Fruit fly (Drosophila melanogaster) whole organism, embryonic: ENCODE results near the gene obst-F.

Experiments used
- Adf1 ChIP-seq: fragments of 200-800 bp; sonication (Bioruptor generic); IDR thresholded peaks from 2 replicates; pipeline ENCODE4 v1.3.6; 2022; ENCODE audit warnings: missing biosample characterization, missing genetic modification characterization
- Atf-2 ChIP-seq: fragments of 200-800 bp; sonication (Bioruptor generic); optimal IDR thresholded peaks from 2 replicates; lab custom pipeline; 2016; ENCODE audit warnings: missing biosample characterization, missing genetic modification characterization
- Atf6 ChIP-seq: fragments of 200-800 bp; sonication (Bioruptor generic); IDR thresholded peaks from 2 replicates; pipeline ENCODE4 v1.3.6; 2022; ENCODE audit warnings: missing biosample characterization, missing genetic modification characterization
- Awh ChIP-seq: fragments of 200-800 bp; sonication (Bioruptor generic); IDR thresholded peaks from 2 replicates; pipeline ENCODE4, ENCODE4 v1.3.6; 2022; ENCODE audit warnings: missing biosample characterization, missing genetic modification characterization
- CG10209 ChIP-seq: fragments of 200-800 bp; sonication (Bioruptor generic); optimal IDR thresholded peaks from 3 replicates; lab custom pipeline; 2017; ENCODE audit warnings: missing biosample characterization, mild to moderate bottlenecking, missing genetic modification characterization, missing genetic modification reagents
- CG11398 ChIP-seq: fragments of 200-800 bp; sonication (Bioruptor generic); optimal IDR thresholded peaks from 2 replicates; lab custom pipeline; 2016; ENCODE audit warnings: missing biosample characterization, missing genetic modification characterization
- CG11695 ChIP-seq: fragments of 200-800 bp; sonication (Bioruptor generic); IDR thresholded peaks from 3 replicates; pipeline ENCODE4 v1.3.6; 2022; ENCODE audit warnings: missing biosample characterization, missing genetic modification characterization
- CG12299 ChIP-seq: fragments of 200-800 bp; sonication (Bioruptor generic); optimal IDR thresholded peaks from 2 replicates; lab custom pipeline; 2018; ENCODE audit warnings: missing biosample characterization, mild to moderate bottlenecking, missing genetic modification characterization
- CG13287 ChIP-seq: fragments of 200-800 bp; sonication (Bioruptor generic); IDR thresholded peaks from 2 replicates; pipeline ENCODE4 v1.3.6; 2022; ENCODE audit warnings: missing biosample characterization, missing genetic modification characterization; ENCODE audit not compliant: partially characterized antibody
- CG13296 ChIP-seq: fragments of 200-800 bp; sonication (Bioruptor generic); optimal IDR thresholded peaks from 3 replicates; lab custom pipeline; 2018; ENCODE audit warnings: missing biosample characterization, mild to moderate bottlenecking, missing genetic modification characterization
- CG13424 ChIP-seq: fragments of 200-800 bp; sonication (Bioruptor generic); optimal IDR thresholded peaks from 2 replicates; lab custom pipeline; 2019; ENCODE audit warnings: missing biosample characterization, mild to moderate bottlenecking, missing genetic modification characterization, moderate library complexity
- CG13894 ChIP-seq: fragments of 200-800 bp; sonication (Bioruptor generic); optimal IDR thresholded peaks from 3 replicates; lab custom pipeline; 2018; ENCODE audit warnings: missing biosample characterization, mild to moderate bottlenecking, missing genetic modification characterization, moderate library complexity
- CG14710 ChIP-seq: fragments of 200-800 bp; sonication (Bioruptor generic); optimal IDR thresholded peaks from 3 replicates; lab custom pipeline; 2019; ENCODE audit warnings: missing biosample characterization, mild to moderate bottlenecking, missing genetic modification characterization, moderate library complexity
- CG15073 ChIP-seq: fragments of 200-800 bp; sonication (Bioruptor generic); optimal IDR thresholded peaks from 2 replicates; lab custom pipeline; 2016; ENCODE audit warnings: missing biosample characterization, missing genetic modification characterization
- CG16779 ChIP-seq: fragments of 200-800 bp; sonication (Bioruptor generic); IDR thresholded peaks from 2 replicates; pipeline ENCODE4 v1.3.6; 2022; ENCODE audit warnings: missing biosample characterization, missing genetic modification characterization
- CG31441 ChIP-seq: fragments of 200-800 bp; sonication (Bioruptor generic); IDR thresholded peaks from 2 replicates; pipeline ENCODE4 v1.3.6; 2022; ENCODE audit warnings: missing biosample characterization, missing genetic modification characterization
- CG3163 ChIP-seq: fragments of 200-800 bp; sonication (Bioruptor generic); optimal IDR thresholded peaks from 3 replicates; lab custom pipeline; 2016; ENCODE audit warnings: missing biosample characterization, missing genetic modification characterization
- CG4328 ChIP-seq: fragments of 200-800 bp; sonication (Bioruptor generic); optimal IDR thresholded peaks from 3 replicates; lab custom pipeline; 2017; ENCODE audit warnings: missing biosample characterization, missing genetic modification reagents, missing genetic modification characterization
- CG6683 ChIP-seq: fragments of 200-800 bp; sonication (Bioruptor generic); optimal IDR thresholded peaks from 2 replicates; lab custom pipeline; 2017; ENCODE audit warnings: missing biosample characterization, mild to moderate bottlenecking, missing genetic modification characterization, missing genetic modification reagents
- CG7839 ChIP-seq: fragments of 200-800 bp; sonication (Bioruptor generic); optimal IDR thresholded peaks from 3 replicates; lab custom pipeline; 2018; ENCODE audit warnings: missing biosample characterization, mild to moderate bottlenecking, missing genetic modification characterization, moderate library complexity
- CG8388 ChIP-seq: fragments of 200-800 bp; sonication (Bioruptor generic); optimal IDR thresholded peaks from 2 replicates; lab custom pipeline; 2019; ENCODE audit warnings: missing biosample characterization, mild to moderate bottlenecking, missing genetic modification characterization, moderate library complexity
- CHES-1-like ChIP-seq: fragments of 200-800 bp; sonication (Bioruptor generic); optimal IDR thresholded peaks from 2 replicates; lab custom pipeline; 2016; ENCODE audit warnings: missing biosample characterization, missing genetic modification characterization
- CkIIα-i1 ChIP-seq: fragments of 200-800 bp; sonication (Bioruptor generic); IDR thresholded peaks from 2 replicates; pipeline ENCODE4 v1.3.6; 2022; ENCODE audit warnings: missing biosample characterization, missing genetic modification characterization
- D19B ChIP-seq: fragments of 200-800 bp; sonication (Bioruptor generic); optimal IDR thresholded peaks from 2 replicates; lab custom pipeline; 2017; ENCODE audit warnings: missing biosample characterization, mild to moderate bottlenecking, missing genetic modification characterization
- Dek ChIP-seq: fragments of 200-800 bp; sonication (Bioruptor generic); optimal IDR thresholded peaks from 3 replicates; lab custom pipeline; 2019; ENCODE audit warnings: missing biosample characterization, mild to moderate bottlenecking, missing genetic modification characterization, moderate library complexity
- Dip2 ChIP-seq: fragments of 200-800 bp; sonication (Bioruptor generic); IDR thresholded peaks from 2 replicates; pipeline ENCODE4 v1.3.6; 2022; ENCODE audit warnings: missing biosample characterization, missing genetic modification characterization
- Fer2 ChIP-seq: fragments of 200-800 bp; sonication (Bioruptor generic); optimal IDR thresholded peaks from 2 replicates; lab custom pipeline; 2018; ENCODE audit warnings: missing biosample characterization, mild to moderate bottlenecking, missing genetic modification characterization, moderate library complexity
- Hmr ChIP-seq: fragments of 200-800 bp; sonication (Bioruptor generic); optimal IDR thresholded peaks from 3 replicates; lab custom pipeline; 2017; ENCODE audit warnings: mild to moderate bottlenecking, missing biosample characterization, missing genetic modification reagents, missing genetic modification characterization
- Hmx ChIP-seq: fragments of 200-800 bp; sonication (Bioruptor generic); optimal IDR thresholded peaks from 2 replicates; lab custom pipeline; 2016; ENCODE audit warnings: missing biosample characterization, missing genetic modification characterization
- Hr78 ChIP-seq, 2 experiments: fragments of 200-800 bp in 1 of 2; fragments of >200 bp in 1 of 2; sonication (Bioruptor generic) in 1 of 2; optimal IDR thresholded peaks; 2 replicates each; lab custom pipeline; 2017 to 2019; ENCODE audit warnings: missing biosample characterization in 2 of 2, missing genetic modification characterization in 2 of 2, mild to moderate bottlenecking in 1 of 2, moderate library complexity in 1 of 2
- Lpt ChIP-seq: fragments of >200 bp; optimal IDR thresholded peaks from 2 replicates; lab custom pipeline; 2018; ENCODE audit warnings: missing biosample characterization, missing genetic modification characterization
- NC2α ChIP-seq: fragments of 200-800 bp; sonication (Bioruptor generic); optimal IDR thresholded peaks from 2 replicates; lab custom pipeline; 2016; ENCODE audit warnings: missing biosample characterization, missing genetic modification characterization
- Sin3A ChIP-seq: fragments of >200 bp; optimal IDR thresholded peaks from 2 replicates; lab custom pipeline; 2018
- ato ChIP-seq: fragments of 200-800 bp; sonication (Bioruptor generic); IDR thresholded peaks from 2 replicates; pipeline ENCODE4 v1.3.6; 2022; ENCODE audit warnings: missing biosample characterization, missing genetic modification characterization; ENCODE audit not compliant: partially characterized antibody
- crol ChIP-seq: fragments of 200-800 bp; sonication (Bioruptor generic); IDR thresholded peaks from 2 replicates; pipeline ENCODE4 v1.3.6; 2022; ENCODE audit warnings: missing biosample characterization, missing genetic modification characterization
- crp ChIP-seq, 2 experiments: fragments of 200-800 bp; sonication (Bioruptor generic); optimal IDR thresholded peaks; 2 replicates in 1 of 2; 3 replicates in 1 of 2; lab custom pipeline; 2017; ENCODE audit warnings: missing biosample characterization in 2 of 2, missing genetic modification characterization in 2 of 2, mild to moderate bottlenecking in 1 of 2, moderate library complexity in 1 of 2
- dpn ChIP-seq, 2 experiments: fragments of 200-800 bp; sonication (Bioruptor generic); optimal IDR thresholded peaks; 3 replicates each; lab custom pipeline; 2016; ENCODE audit warnings: missing biosample characterization in 2 of 2, missing genetic modification characterization in 2 of 2
- gcm2 ChIP-seq: fragments of 200-800 bp; sonication (Bioruptor generic); optimal IDR thresholded peaks from 2 replicates; lab custom pipeline; 2016; ENCODE audit warnings: missing biosample characterization, missing genetic modification characterization
- ind ChIP-seq: fragments of 200-800 bp; sonication (Bioruptor generic); optimal IDR thresholded peaks from 3 replicates; lab custom pipeline; 2016; ENCODE audit warnings: missing biosample characterization, missing genetic modification characterization
- jigr1 ChIP-seq: fragments of 200-800 bp; sonication (Bioruptor generic); IDR thresholded peaks from 3 replicates; pipeline ENCODE4 v1.3.6; 2022; ENCODE audit warnings: missing biosample characterization, missing genetic modification characterization
- kni ChIP-seq: fragments of 200-800 bp; sonication (Bioruptor generic); optimal IDR thresholded peaks from 3 replicates; lab custom pipeline; 2017; ENCODE audit warnings: mild to moderate bottlenecking, missing biosample characterization, missing genetic modification reagents, missing genetic modification characterization
- nau ChIP-seq: fragments of 200-800 bp; sonication (Bioruptor generic); optimal IDR thresholded peaks from 3 replicates; lab custom pipeline; 2017; ENCODE audit warnings: missing biosample characterization, mild to moderate bottlenecking, missing genetic modification characterization, missing genetic modification reagents
- slbo ChIP-seq: fragments of 200-800 bp; sonication (Bioruptor generic); IDR thresholded peaks from 2 replicates; pipeline ENCODE4 v1.3.6; 2022; ENCODE audit warnings: missing biosample characterization, missing genetic modification characterization
- slp2 ChIP-seq: fragments of 200-800 bp; sonication (Bioruptor generic); optimal IDR thresholded peaks from 2 replicates; lab custom pipeline; 2016; ENCODE audit warnings: missing biosample characterization, missing genetic modification characterization
- tll ChIP-seq, 2 experiments: fragments of 200-800 bp in 1 of 2; fragments of >200 bp in 1 of 2; sonication (Bioruptor generic) in 1 of 2; optimal IDR thresholded peaks; 2 replicates each; lab custom pipeline; 2017 to 2019; ENCODE audit warnings: missing biosample characterization in 2 of 2, missing genetic modification characterization in 2 of 2, mild to moderate bottlenecking in 1 of 2, moderate library complexity in 1 of 2
- tx ChIP-seq: fragments of 200-800 bp; sonication (Bioruptor generic); optimal IDR thresholded peaks from 2 replicates; lab custom pipeline; 2016; ENCODE audit warnings: missing biosample characterization, missing genetic modification characterization
- usp ChIP-seq: fragments of >200 bp; optimal IDR thresholded peaks from 2 replicates; lab custom pipeline; 2017; ENCODE audit warnings: missing biosample characterization, missing genetic modification characterization
- zen2 ChIP-seq: fragments of 200-800 bp; sonication (Bioruptor generic); IDR thresholded peaks from 3 replicates; pipeline ENCODE4 v1.3.6; 2022; ENCODE audit warnings: missing biosample characterization, missing genetic modification characterization; ENCODE audit not compliant: partially characterized antibody
- zfh2 ChIP-seq: fragments of 200-800 bp; sonication (Bioruptor generic); optimal IDR thresholded peaks from 2 replicates; lab custom pipeline; 2016; ENCODE audit warnings: missing biosample characterization, missing genetic modification characterization

The obst-F gene

DNA sequence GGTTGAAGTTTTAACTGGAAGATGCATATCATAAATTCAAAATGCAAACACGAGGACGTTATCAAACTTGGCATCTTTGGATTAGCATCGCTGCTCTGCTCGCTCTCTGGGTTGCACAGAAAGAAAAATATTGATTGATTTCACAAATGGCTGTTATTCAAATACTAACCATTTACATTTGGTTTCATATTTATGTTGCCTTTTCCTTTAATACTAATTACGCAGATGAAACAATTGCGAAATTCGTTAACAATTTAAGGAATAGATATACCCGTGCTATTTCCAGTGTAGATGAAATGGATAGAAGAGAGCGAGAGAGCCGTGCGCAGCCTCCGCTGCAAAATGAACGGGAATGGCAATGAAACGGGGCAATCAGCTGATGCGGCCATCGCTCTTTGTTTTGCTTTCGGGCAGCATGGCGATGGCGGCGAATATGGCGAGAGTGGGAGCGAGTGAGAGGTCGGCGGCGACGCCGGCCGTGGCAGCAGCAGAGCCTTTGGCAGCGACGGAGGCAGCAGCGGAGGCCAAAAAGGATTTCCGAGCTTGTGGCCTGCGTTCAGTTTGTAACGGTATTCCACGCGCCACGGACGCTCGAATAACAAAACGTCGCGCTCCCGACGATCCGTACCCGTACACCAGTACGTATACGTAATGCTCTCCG is 46.2 kb upstream of the obst-F start, which contains the start of gene rdgC (continued):
- TF ChIP-seq Hmx (GFP tag; lab: Kevin White, UChicago) (peak; percentile 79), tx (peak; percentile 91), Adf1 (GFP tag; lab: Robert Waterston, UW) (peak; percentile 99), zen2 (GFP tag; lab: Robert Waterston, UW) (no peak), Lpt (GFP tag; lab: Kevin White, UChicago) (no peak), CG12299 (tag; lab: Kevin White, UChicago) (peak; percentile 93), CG11398 (peak; percentile 93), CG16779 (GFP tag; lab: Robert Waterston, UW) (peak; percentile 89), CG7839 (tag; lab: Kevin White, UChicago) (peak; percentile 97), CG10209 (GFP tag; lab: Kevin White, UChicago) (peak; percentile 93), CG31441 (GFP tag; lab: Robert Waterston, UW) (peak; percentile 95), slp2 (GFP tag; lab: Kevin White, UChicago) (peak; percentile 93), usp (GFP tag; lab: Kevin White, UChicago) (no peak), CG15073 (peak; percentile 52), nau (peak; percentile 95), slbo (peak; percentile 97), CG11695 (GFP tag; lab: Robert Waterston, UW) (peak; percentile 96), NC2α (GFP tag; lab: Kevin White, UChicago) (peak; percentile 87), D19B (GFP tag; lab: Kevin White, UChicago) (peak; percentile 88), CG13287 (GFP tag; lab: Robert Waterston, UW) (peak; percentile 25; the same call in 1 of the 2 replicates), Atf6 (GFP tag; lab: Robert Waterston, UW) (peak; percentile 97), Sin3A (no peak), crol (GFP tag; lab: Robert Waterston, UW) (peak; percentile 26; the same call in 1 of the 2 replicates), gcm2 (GFP tag; lab: Kevin White, UChicago) (peak; percentile 88), CG13296 (GFP tag; lab: Kevin White, UChicago) (peak; percentile 93), Dip2 (GFP tag; lab: Robert Waterston, UW) (0 out of 2 replicates have a peak, but pooled peaks have one; percentile 31), CkIIα-i1 (GFP tag; lab: Robert Waterston, UW) (peak; percentile 93), dpn (GFP tag; optimal IDR thresholded peaks at IDR 0.05; lab: Kevin White, UChicago) (peak; percentile 96), zfh2 (GFP tag; lab: Kevin White, UChicago) (peak; percentile 93), CG13424 (peak; percentile 95), Fer2 (tag; lab: Kevin White, UChicago) (peak; percentile 83), CG8388 (GFP tag; lab: Kevin White, UChicago) (peak; percentile 92), kni (GFP tag; lab: Kevin White, UChicago) (no peak), CHES-1-like (peak; percentile 94), Atf-2 (GFP tag; lab: Kevin White, UChicago) (peak; percentile 91), CG13894 (tag; lab: Kevin White, UChicago) (peak; percentile 92), Awh (GFP tag; lab: Robert Waterston, UW) (peak; percentile 97), CG3163 (peak; percentile 82), Hmr (GFP tag; lab: Kevin White, UChicago) (peak; percentile 96), crp (GFP tag; optimal IDR thresholded peaks at IDR 0.05; lab: Kevin White, UChicago) (peak in 1 of 2 experiments; percentile 70), Dek (tag; lab: Kevin White, UChicago) (peak; percentile 94), CG6683 (peak; percentile 91), ind (GFP tag; lab: Kevin White, UChicago) (peak; percentile 97), Hr78 (GFP tag; optimal IDR thresholded peaks at IDR 0.05; lab: Kevin White, UChicago) (peak in 1 of 2 experiments; percentile 78), tll (GFP tag; optimal IDR thresholded peaks at IDR 0.05; lab: Kevin White, UChicago) (no peak), CG14710 (tag; lab: Kevin White, UChicago) (peak; percentile 78), ato (GFP tag; lab: Robert Waterston, UW) (no peak), CG4328 (GFP tag; lab: Kevin White, UChicago) (peak; percentile 76), jigr1 (GFP tag; lab: Robert Waterston, UW) (peak; percentile 90)
